Fruit fly (Drosophila melanogaster): ENCODE measurements around the gene Gyc89Db.
A peak's percentile ranks its signal among the peaks of the same experiment; 100 is the strongest.

The Gyc89Db gene

DNA sequence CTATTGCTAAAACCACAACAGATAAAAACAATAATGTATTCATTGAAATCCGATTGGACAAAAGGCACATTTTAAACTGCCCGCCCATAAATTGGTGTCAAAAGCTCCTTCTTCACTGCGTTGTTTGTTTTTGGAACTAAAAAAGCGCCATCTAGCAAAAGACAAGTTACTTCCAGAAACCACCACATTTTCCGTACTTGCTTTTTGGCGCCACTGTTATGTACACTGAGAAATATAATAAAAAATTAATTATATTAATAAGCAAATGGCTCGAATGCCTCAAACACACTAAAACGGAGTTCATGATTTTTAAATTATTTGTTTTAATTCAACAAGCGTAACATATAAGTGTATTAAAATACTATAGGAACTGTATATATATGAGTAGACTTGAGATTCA lies 20.5 kb downstream of the Gyc89Db start (continued):
- TF ChIP-seq ro (GFP tag; IDR thresholded peaks at IDR 0.05) = peak; percentile 61
- peak; percentile 50 to 78 for TF ChIP-seq chif (GFP tag; optimal IDR thresholded peaks at IDR 0.05)
- TF ChIP-seq Scr (GFP tag; IDR thresholded peaks at IDR 0.05; ENCODE audit: partially characterized antibody) = no peak
- no peak for TF ChIP-seq ab (GFP tag; optimal IDR thresholded peaks at IDR 0.05)
- no peak for TF ChIP-seq Neu2 (GFP tag; optimal IDR thresholded peaks at IDR 0.05; ENCODE audit: borderline replicate concordance)
- peak; percentile 66 for TF ChIP-seq CG4360 (GFP tag; IDR thresholded peaks at IDR 0.05)
- TF ChIP-seq Dp (GFP tag; optimal IDR thresholded peaks at IDR 0.05) = peak; percentile 95
- TF ChIP-seq Nf-YC (tag; optimal IDR thresholded peaks at IDR 0.05) = peak; percentile 74
- no peak for TF ChIP-seq Stat92E (GFP tag; optimal IDR thresholded peaks at IDR 0.05)
- peak; percentile 69 for TF ChIP-seq CG1647 (GFP tag; optimal IDR thresholded peaks at IDR 0.05)
- peak; percentile 79 for TF ChIP-seq D19A (tag; optimal IDR thresholded peaks at IDR 0.05)
- TF ChIP-seq CG8290 (GFP tag; optimal IDR thresholded peaks at IDR 0.05) = no peak
- no peak for TF ChIP-seq CG8290 (tag; optimal IDR thresholded peaks at IDR 0.05)
- peak; percentile 87 for TF ChIP-seq Fer3 (tag; optimal IDR thresholded peaks at IDR 0.05)
- peak; percentile 88 for TF ChIP-seq Meics (GFP tag; optimal IDR thresholded peaks at IDR 0.05)
- TF ChIP-seq bigmax (GFP tag; optimal IDR thresholded peaks at IDR 0.05) = no peak
- TF ChIP-seq Chrac-16 (GFP tag; optimal IDR thresholded peaks at IDR 0.05) = peak; percentile 85
- TF ChIP-seq Sry-β (GFP tag; optimal IDR thresholded peaks at IDR 0.05) = peak; percentile 20
- TF ChIP-seq CG17361 (GFP tag; IDR thresholded peaks at IDR 0.05) = peak; percentile 86
- TF ChIP-seq CG12104 (GFP tag; optimal IDR thresholded peaks at IDR 0.05) = peak; percentile 76
- TF ChIP-seq Trl (optimal IDR thresholded peaks at IDR 0.05) = no peak
- TF ChIP-seq Trl (GFP tag; optimal IDR thresholded peaks at IDR 0.05) = peak; percentile 80
- no peak for TF ChIP-seq hbn (GFP tag; IDR thresholded peaks at IDR 0.05; ENCODE audit: partially characterized antibody)
- peak; percentile 68 for TF ChIP-seq Fer2 (tag; optimal IDR thresholded peaks at IDR 0.05)
- TF ChIP-seq pita (GFP tag; optimal IDR thresholded peaks at IDR 0.05) = peak; percentile 8
- TF ChIP-seq CG12769 (tag; optimal IDR thresholded peaks at IDR 0.05) = peak; percentile 49
- TF ChIP-seq zen2 (GFP tag; IDR thresholded peaks at IDR 0.05; ENCODE audit: partially characterized antibody) = no peak
- no peak for TF ChIP-seq jigr1 (GFP tag; IDR thresholded peaks at IDR 0.05)
- TF ChIP-seq shn (GFP tag; optimal IDR thresholded peaks at IDR 0.05) = peak; percentile 39
- peak; percentile 89 for TF ChIP-seq CG30403 (GFP tag; optimal IDR thresholded peaks at IDR 0.05)
- peak; percentile 87 for TF ChIP-seq CG18262 (tag; optimal IDR thresholded peaks at IDR 0.05)
- TF ChIP-seq CG18011 (GFP tag; optimal IDR thresholded peaks at IDR 0.05) = peak; percentile 51
- peak; percentile 64 for TF ChIP-seq CG6683 (GFP tag; optimal IDR thresholded peaks at IDR 0.05)
- peak; percentile 70 for TF ChIP-seq dimm (GFP tag; IDR thresholded peaks at IDR 0.05)
- TF ChIP-seq CG8765 (GFP tag; IDR thresholded peaks at IDR 0.05) = peak; percentile 52; the same call in 1 of the 2 replicates
- TF ChIP-seq seq (GFP tag; IDR thresholded peaks at IDR 0.05) = no peak
- peak; percentile 66 for TF ChIP-seq CG10462 (GFP tag; optimal IDR thresholded peaks at IDR 0.05)
- TF ChIP-seq CG15073 (GFP tag; optimal IDR thresholded peaks at IDR 0.05) = peak; percentile 44
- TF ChIP-seq CoRest (tag; optimal IDR thresholded peaks at IDR 0.05) = peak; percentile 82
- TF ChIP-seq Hr39 (optimal IDR thresholded peaks at IDR 0.05) = no peak
- TF ChIP-seq B-H1 (GFP tag; IDR thresholded peaks at IDR 0.05) = peak; percentile 80
- TF ChIP-seq Oli (tag; optimal IDR thresholded peaks at IDR 0.05) = peak; percentile 82
- peak; percentile 63 for TF ChIP-seq CG13123 (GFP tag; optimal IDR thresholded peaks at IDR 0.05)
- TF ChIP-seq bbx (GFP tag; IDR thresholded peaks at IDR 0.05; ENCODE audit: partially characterized antibody) = no peak
- peak; percentile 100 for TF ChIP-seq CTCF (GFP tag; optimal IDR thresholded peaks at IDR 0.05)
- peak; percentile 69 for TF ChIP-seq Atf6 (GFP tag; IDR thresholded peaks at IDR 0.05)
- peak; percentile 70 for TF ChIP-seq sqz (GFP tag; optimal IDR thresholded peaks at IDR 0.05)
- no peak for TF ChIP-seq pfk (GFP tag; optimal IDR thresholded peaks at IDR 0.05)
- TF ChIP-seq sima (GFP tag; optimal IDR thresholded peaks at IDR 0.05) = no peak
- peak; percentile 2 for TF ChIP-seq CG17186 (GFP tag; optimal IDR thresholded peaks at IDR 0.05)
- peak; percentile 86 for TF ChIP-seq lmd (GFP tag; IDR thresholded peaks at IDR 0.05)
- no peak for TF ChIP-seq CG34376 (GFP tag; optimal IDR thresholded peaks at IDR 0.05)

Measured in whole organism, embryonic.